Worm (Caenorhabditis elegans) whole organism, early embryonic: ENCODE measurements around the gene srg-57.

ENCODE experiments used
- B0310.2 ChIP-seq: sonication (generic microtip); optimal IDR thresholded peaks from 2 replicates; lab custom pipeline; 2016; ENCODE audit warnings: mild to moderate bottlenecking, missing genetic modification characterization, missing compliant biosample characterization
- F13C5.2 ChIP-seq: sonication (generic microtip); optimal IDR thresholded peaks from 2 replicates; lab custom pipeline; 2017; ENCODE audit warnings: mild to moderate bottlenecking, missing genetic modification characterization, inconsistent platforms, missing compliant biosample characterization
- aly-1 ChIP-seq: sonication (generic microtip); optimal IDR thresholded peaks from 2 replicates; lab custom pipeline; 2016; ENCODE audit warnings: missing genetic modification characterization, missing compliant biosample characterization
- ama-1 ChIP-seq: fragments of 150-350 bp; optimal IDR thresholded peaks from 2 replicates; lab custom pipeline; 2014
- ceh-13 ChIP-seq: fragments of 200-800 bp; sonication (Bioruptor generic); optimal IDR thresholded peaks from 2 replicates; lab custom pipeline; 2018; ENCODE audit warnings: mild to moderate bottlenecking, missing genetic modification characterization, missing compliant biosample characterization
- ceh-36 ChIP-seq: sonication (generic microtip); optimal IDR thresholded peaks from 2 replicates; lab custom pipeline; 2016; ENCODE audit warnings: missing genetic modification characterization, inconsistent platforms, missing compliant biosample characterization
- ets-7 ChIP-seq: sonication (generic microtip); optimal IDR thresholded peaks from 2 replicates; lab custom pipeline; 2016; ENCODE audit warnings: missing genotype, missing genetic modification characterization, missing compliant biosample characterization
- flt-1 ChIP-seq: fragments of 200-800 bp; sonication (Bioruptor generic); IDR thresholded peaks from 2 replicates; pipeline ENCODE4 v1.3.6; 2022; ENCODE audit warnings: missing genetic modification characterization, missing compliant biosample characterization
- hmbx-1 ChIP-seq: sonication (generic microtip); optimal IDR thresholded peaks from 2 replicates; lab custom pipeline; 2016; ENCODE audit warnings: mild to moderate bottlenecking, missing genetic modification characterization, missing compliant biosample characterization
- hmg-4 ChIP-seq: fragments of 200-800 bp; sonication (Bioruptor generic); optimal IDR thresholded peaks from 2 replicates; lab custom pipeline; 2018; ENCODE audit warnings: mild to moderate bottlenecking, missing genetic modification characterization, missing compliant biosample characterization
- hnd-1 ChIP-seq: sonication (generic microtip); optimal IDR thresholded peaks from 2 replicates; lab custom pipeline; 2016; ENCODE audit warnings: missing genetic modification characterization, missing compliant biosample characterization
- pes-1 ChIP-seq: fragments of 200-800 bp; sonication (Bioruptor generic); IDR thresholded peaks from 2 replicates; pipeline ENCODE4 v1.3.6; 2022; ENCODE audit warnings: missing genetic modification reagents, missing genetic modification characterization, missing compliant biosample characterization
- scrt-1 ChIP-seq: fragments of 200-800 bp; sonication (Bioruptor generic); IDR thresholded peaks from 2 replicates; pipeline ENCODE4 v1.3.6; 2022; ENCODE audit warnings: missing genetic modification characterization, missing compliant biosample characterization
- sea-1 ChIP-seq: fragments of 200-800 bp; sonication (Bioruptor generic); conservative IDR thresholded peaks from 2 replicates; pipeline ENCODE4 v1.3.6; 2022; ENCODE audit warnings: missing genetic modification characterization, missing compliant biosample characterization
- tbx-11 ChIP-seq: fragments of 200-800 bp; sonication (Bioruptor generic); IDR thresholded peaks from 2 replicates; pipeline ENCODE4 v1.3.6; 2022; ENCODE audit warnings: missing genetic modification characterization, missing compliant biosample characterization
- tbx-37 ChIP-seq: fragments of 200-800 bp; sonication (Bioruptor generic); conservative IDR thresholded peaks from 2 replicates; pipeline ENCODE4 v1.3.6; 2022; ENCODE audit warnings: missing genetic modification reagents, missing genetic modification characterization, missing compliant biosample characterization
- tra-4 ChIP-seq: sonication (generic microtip); optimal IDR thresholded peaks from 2 replicates; lab custom pipeline; 2017; ENCODE audit warnings: missing genetic modification characterization, missing compliant biosample characterization

Gene srg-57

ce11 chrV:2703299-2703698, 31.0 kb downstream of the srg-57 start:
- TF ChIP-seq tbx-11 (GFP tag; lab: Robert Waterston, UW) (peak; percentile 6; the same call in 1 of the 2 replicates), flt-1 (GFP tag; lab: Robert Waterston, UW) (no peak)

ce11 chrV:2702883-2703282, 31.4 kb downstream of the srg-57 start:
- no peak for TF ChIP-seq tra-4 (tag; lab: Kevin White, UChicago)
- no peak for TF ChIP-seq ceh-13 (GFP tag; lab: Kevin White, UChicago)
- no peak for TF ChIP-seq pes-1 (GFP tag; lab: Robert Waterston, UW)
- no peak for TF ChIP-seq sea-1 (GFP tag; lab: Robert Waterston, UW)
- no peak for TF ChIP-seq ceh-36
- TF ChIP-seq aly-1: no peak

- TF ChIP-seq tbx-37 (GFP tag; lab: Robert Waterston, UW): no peak
- no peak for TF ChIP-seq aly-1
- TF ChIP-seq sea-1 (GFP tag; lab: Robert Waterston, UW): no peak
- TF ChIP-seq ama-1 (lab: Kevin White, UChicago): no peak
- no peak for TF ChIP-seq hmbx-1
- TF ChIP-seq pes-1 (GFP tag; lab: Robert Waterston, UW): no peak
- TF ChIP-seq ets-7 (tag; lab: Kevin White, UChicago): no peak
- TF ChIP-seq tra-4 (tag; lab: Kevin White, UChicago): no peak
- TF ChIP-seq hmg-4: no peak
- no peak for TF ChIP-seq flt-1 (GFP tag; lab: Robert Waterston, UW)
- no peak for TF ChIP-seq tbx-11 (GFP tag; lab: Robert Waterston, UW)
- TF ChIP-seq scrt-1: no peak
- no peak for TF ChIP-seq B0310.2 (tag; lab: Kevin White, UChicago)
- TF ChIP-seq F13C5.2: no peak
- no peak for TF ChIP-seq ceh-36
- TF ChIP-seq ceh-13 (GFP tag; lab: Kevin White, UChicago): no peak
- TF ChIP-seq hnd-1 (tag; lab: Kevin White, UChicago): no peak
Measured at ce11 chrV:2698826-2699225, 35.4 kb downstream of the srg-57 start, which contains the start of gene nuo-5. nuo-5 (plus strand) TSS chrV:2698972.

ce11 chrV:2697693-2698092, 36.6 kb downstream of the srg-57 start:
- TF ChIP-seq hmbx-1: no peak
- TF ChIP-seq pes-1 (GFP tag; lab: Robert Waterston, UW): peak; percentile 56; the same call in 1 of the 2 replicates

ce11 chrV:2695935-2696334, 38.3 kb downstream of the srg-57 start, which contains the start of gene Y45G12B.3:
Y45G12B.3 (minus strand) TSS chrV:2696254.
- TF ChIP-seq sea-1 (GFP tag; lab: Robert Waterston, UW) (no peak), flt-1 (GFP tag; lab: Robert Waterston, UW) (no peak), hmg-4 (no peak), scrt-1 (no peak), F13C5.2 (no peak), ceh-36 (no peak), hmbx-1 (no peak), ceh-13 (GFP tag; lab: Kevin White, UChicago) (no peak), pes-1 (GFP tag; lab: Robert Waterston, UW) (no peak), aly-1 (no peak), tbx-11 (GFP tag; lab: Robert Waterston, UW) (no peak), B0310.2 (tag; lab: Kevin White, UChicago) (no peak), hnd-1 (tag; lab: Kevin White, UChicago) (no peak), tra-4 (tag; lab: Kevin White, UChicago) (no peak)

ce11 chrV:2694389-2694788, 39.9 kb downstream of the srg-57 start, which contains the start of gene Y45G12B.2:
Y45G12B.2 (plus strand) TSS chrV:2694771.
- peak; percentile 68 for TF ChIP-seq F13C5.2
- 0 out of 2 replicates have a peak, but pooled peaks have one; percentile 23 for TF ChIP-seq tbx-37 (GFP tag; lab: Robert Waterston, UW)
- peak; percentile 8; the same call in 1 of the 2 replicates for TF ChIP-seq tbx-11 (GFP tag; lab: Robert Waterston, UW)
- TF ChIP-seq hmg-4: peak; percentile 32
- TF ChIP-seq pes-1 (GFP tag; lab: Robert Waterston, UW): no peak

- TF ChIP-seq hmbx-1 (no peak), pes-1 (GFP tag; lab: Robert Waterston, UW) (no peak), ets-7 (tag; lab: Kevin White, UChicago) (no peak), hnd-1 (tag; lab: Kevin White, UChicago) (no peak), sea-1 (GFP tag; lab: Robert Waterston, UW) (no peak), tra-4 (tag; lab: Kevin White, UChicago) (no peak), tbx-37 (GFP tag; lab: Robert Waterston, UW) (no peak), B0310.2 (tag; lab: Kevin White, UChicago) (no peak), hmg-4 (no peak), ama-1 (lab: Kevin White, UChicago) (no peak), F13C5.2 (no peak), aly-1 (no peak), ceh-36 (no peak), tbx-11 (GFP tag; lab: Robert Waterston, UW) (no peak), flt-1 (GFP tag; lab: Robert Waterston, UW) (no peak), ceh-13 (GFP tag; lab: Kevin White, UChicago) (no peak), scrt-1 (no peak)
Measured at ce11 chrV:2690948-2691347, 43.3 kb downstream of the srg-57 start.

ce11 chrV:2690478-2690877, 43.8 kb downstream of the srg-57 start:
- TF ChIP-seq F13C5.2: no peak

- TF ChIP-seq hnd-1 (tag; lab: Kevin White, UChicago): no peak
- no peak for TF ChIP-seq tbx-11 (GFP tag; lab: Robert Waterston, UW)
- TF ChIP-seq ceh-36: no peak
- no peak for TF ChIP-seq ets-7 (tag; lab: Kevin White, UChicago)
- TF ChIP-seq tbx-37 (GFP tag; lab: Robert Waterston, UW): no peak
- TF ChIP-seq ceh-13 (GFP tag; lab: Kevin White, UChicago): no peak
- TF ChIP-seq flt-1 (GFP tag; lab: Robert Waterston, UW): no peak
- TF ChIP-seq hmg-4: no peak
- no peak for TF ChIP-seq tra-4 (tag; lab: Kevin White, UChicago)
- no peak for TF ChIP-seq pes-1 (GFP tag; lab: Robert Waterston, UW)
- no peak for TF ChIP-seq ama-1 (lab: Kevin White, UChicago)
- no peak for TF ChIP-seq hmbx-1
- no peak for TF ChIP-seq B0310.2 (tag; lab: Kevin White, UChicago)
- TF ChIP-seq aly-1: no peak
- TF ChIP-seq sea-1 (GFP tag; lab: Robert Waterston, UW): no peak
- no peak for TF ChIP-seq scrt-1
Measured at ce11 chrV:2688562-2688961, 45.7 kb downstream of the srg-57 start.
